Fruit fly (Drosophila melanogaster) whole organism: ENCODE results near the gene CG4572.

Experiments used
- pan ChIP-seq: fragments of >200 bp; optimal IDR thresholded peaks from 2 replicates; lab custom pipeline; 2017
- psq ChIP-seq: fragments of >200 bp; optimal IDR thresholded peaks from 2 replicates; lab custom pipeline; 2017
- usp ChIP-seq: fragments of >200 bp; optimal IDR thresholded peaks from 2 replicates; lab custom pipeline; 2017; ENCODE audit warnings: missing biosample characterization, missing genetic modification characterization, mixed read lengths

- TF ChIP-seq pan (lab: Kevin White, UChicago) (no peak), usp (no peak), psq (lab: Kevin White, UChicago) (no peak)
Measured at dm6 chr3R:19891363-19891762, 27.2 kb upstream of the CG4572 start.
